Fruit fly (Drosophila melanogaster) whole organism, embryonic: ENCODE results near the gene CG33934.

Source experiments
- CG17359 ChIP-seq: fragments of 200-800 bp; sonication (Bioruptor generic); optimal IDR thresholded peaks from 3 replicates; lab custom pipeline; 2018; ENCODE audit warnings: missing biosample characterization, mild to moderate bottlenecking, missing genetic modification characterization, moderate library complexity
- CG32772 ChIP-seq: fragments of 200-800 bp; sonication (Bioruptor generic); IDR thresholded peaks from 2 replicates; pipeline ENCODE4 v1.3.6; 2022; ENCODE audit warnings: missing biosample characterization, missing genetic modification characterization
- pfk ChIP-seq: fragments of 200-800 bp; sonication (Bioruptor generic); optimal IDR thresholded peaks from 2 replicates; lab custom pipeline; 2018; ENCODE audit warnings: missing biosample characterization, mild to moderate bottlenecking, missing genetic modification characterization, moderate library complexity
- pita ChIP-seq: fragments of 200-800 bp; sonication (Bioruptor generic); optimal IDR thresholded peaks from 2 replicates; lab custom pipeline; 2017; ENCODE audit warnings: missing biosample characterization, mild to moderate bottlenecking, missing genetic modification characterization
- unpg ChIP-seq: fragments of 200-800 bp; sonication (Bioruptor generic); optimal IDR thresholded peaks from 3 replicates; lab custom pipeline; 2018; ENCODE audit warnings: missing biosample characterization, mild to moderate bottlenecking, missing genetic modification characterization, moderate library complexity

DNA sequence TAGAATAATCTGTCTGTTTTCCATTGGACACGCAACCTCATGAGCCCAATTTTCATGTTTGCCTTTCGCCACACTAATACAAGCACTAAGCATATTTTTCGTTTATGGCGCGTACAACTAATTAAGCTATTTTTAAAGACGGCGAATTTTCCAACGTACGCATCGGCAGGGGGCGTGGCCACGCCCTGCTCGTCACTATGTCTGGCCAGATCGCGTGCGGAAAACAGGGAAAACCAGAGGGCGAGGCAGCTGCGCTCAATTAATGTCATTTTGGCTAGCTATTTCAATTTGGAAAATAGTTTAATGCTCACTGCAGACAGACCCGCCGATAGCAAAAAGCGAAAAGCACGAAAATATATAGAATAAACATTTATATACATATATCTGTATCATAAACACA, 37.9 kb upstream of the CG33934 start:
- no peak for TF ChIP-seq CG17359 (tag; lab: Kevin White, UChicago)
- TF ChIP-seq unpg (GFP tag; lab: Kevin White, UChicago) = no peak
- no peak for TF ChIP-seq pita
- no peak for TF ChIP-seq pfk (GFP tag; lab: Kevin White, UChicago)
- TF ChIP-seq CG32772 (GFP tag; lab: Robert Waterston, UW) = no peak
